Fruit fly (Drosophila melanogaster) whole organism, embryonic: Measurements from ENCODE around the gene Eig71Ek.

ENCODE experiments used
- CG10274 ChIP-seq: fragments of 200-800 bp; sonication (Bioruptor generic); optimal IDR thresholded peaks from 3 replicates; lab custom pipeline; 2017; ENCODE audit warnings: missing biosample characterization, mild to moderate bottlenecking, missing genetic modification characterization
- CG10462 ChIP-seq: fragments of 200-800 bp; sonication (Bioruptor generic); optimal IDR thresholded peaks from 2 replicates; lab custom pipeline; 2016; ENCODE audit warnings: missing biosample characterization, missing genetic modification characterization
- CG11560 ChIP-seq: fragments of 200-800 bp; sonication (Bioruptor generic); IDR thresholded peaks from 3 replicates; pipeline ENCODE4 v1.3.6; 2022; ENCODE audit warnings: missing biosample characterization, missing genetic modification characterization
- CG1233 ChIP-seq: fragments of 200-800 bp; sonication (Bioruptor generic); optimal IDR thresholded peaks from 4 replicates; lab custom pipeline; 2018; ENCODE audit warnings: missing biosample characterization, mild to moderate bottlenecking, missing genetic modification characterization
- CG12391 ChIP-seq: fragments of 200-800 bp; sonication (Bioruptor generic); optimal IDR thresholded peaks from 3 replicates; lab custom pipeline; 2018; ENCODE audit warnings: missing biosample characterization, mild to moderate bottlenecking, missing genetic modification characterization, moderate library complexity
- CG15269 ChIP-seq: fragments of 200-800 bp; sonication (Bioruptor generic); optimal IDR thresholded peaks from 2 replicates; lab custom pipeline; 2018; ENCODE audit warnings: missing biosample characterization, mild to moderate bottlenecking, missing genetic modification characterization, moderate library complexity
- CG15696 ChIP-seq: fragments of 200-800 bp; sonication (Bioruptor generic); optimal IDR thresholded peaks from 2 replicates; lab custom pipeline; 2019; ENCODE audit warnings: missing biosample characterization, mild to moderate bottlenecking, missing genetic modification characterization, moderate library complexity
- CG1603 ChIP-seq: fragments of 200-800 bp; sonication (Bioruptor generic); optimal IDR thresholded peaks from 2 replicates; lab custom pipeline; 2019; ENCODE audit warnings: missing biosample characterization, mild to moderate bottlenecking, missing genetic modification characterization, moderate library complexity
- CG1647 ChIP-seq: fragments of 200-800 bp; sonication (Bioruptor generic); optimal IDR thresholded peaks from 3 replicates; lab custom pipeline; 2016; ENCODE audit warnings: missing biosample characterization, missing genetic modification characterization
- CG17829 ChIP-seq: fragments of 200-800 bp; optimal IDR thresholded peaks from 2 replicates; lab custom pipeline; 2019; ENCODE audit warnings: missing biosample characterization, mild to moderate bottlenecking, missing genetic modification characterization, moderate library complexity
- CG18262 ChIP-seq: fragments of 200-800 bp; optimal IDR thresholded peaks from 3 replicates; lab custom pipeline; 2019; ENCODE audit warnings: missing biosample characterization, mild to moderate bottlenecking, missing genetic modification characterization, moderate library complexity
- CG2129 ChIP-seq: fragments of 200-800 bp; sonication (Bioruptor generic); IDR thresholded peaks from 2 replicates; pipeline ENCODE4 v1.3.6; 2022; ENCODE audit warnings: missing biosample characterization, missing genetic modification characterization; ENCODE audit not compliant: partially characterized antibody
- CG2712 ChIP-seq: fragments of 200-800 bp; optimal IDR thresholded peaks from 3 replicates; lab custom pipeline; 2019; ENCODE audit warnings: missing biosample characterization, mild to moderate bottlenecking, missing genetic modification characterization, moderate library complexity
- CG31365 ChIP-seq: fragments of 200-800 bp; sonication (Bioruptor generic); optimal IDR thresholded peaks from 2 replicates; lab custom pipeline; 2018; ENCODE audit warnings: missing biosample characterization, mild to moderate bottlenecking, missing genetic modification characterization
- CG31441 ChIP-seq: fragments of 200-800 bp; sonication (Bioruptor generic); IDR thresholded peaks from 2 replicates; pipeline ENCODE4 v1.3.6; 2022; ENCODE audit warnings: missing biosample characterization, missing genetic modification characterization
- CG32772 ChIP-seq: fragments of 200-800 bp; sonication (Bioruptor generic); IDR thresholded peaks from 2 replicates; pipeline ENCODE4 v1.3.6; 2022; ENCODE audit warnings: missing biosample characterization, missing genetic modification characterization
- CG34224 ChIP-seq: fragments of 200-800 bp; sonication (Bioruptor generic); IDR thresholded peaks from 3 replicates; pipeline ENCODE4 v1.3.6; 2022; ENCODE audit warnings: missing biosample characterization, missing genetic modification characterization; ENCODE audit not compliant: partially characterized antibody
- CG3847 ChIP-seq: fragments of 200-800 bp; sonication (Bioruptor generic); IDR thresholded peaks from 2 replicates; pipeline ENCODE4 v1.3.6; 2022; ENCODE audit warnings: missing biosample characterization, missing genetic modification characterization
- CG6272 ChIP-seq: fragments of 200-800 bp; sonication (Bioruptor generic); IDR thresholded peaks from 2 replicates; pipeline ENCODE4 v1.3.6; 2022; ENCODE audit warnings: missing biosample characterization, missing genetic modification characterization
- CG6654 ChIP-seq: fragments of 200-800 bp; sonication (Bioruptor generic); optimal IDR thresholded peaks from 2 replicates; lab custom pipeline; 2017; ENCODE audit warnings: missing biosample characterization, mild to moderate bottlenecking, missing genetic modification characterization
- CG6813 ChIP-seq: fragments of 200-800 bp; sonication (Bioruptor generic); optimal IDR thresholded peaks from 2 replicates; lab custom pipeline; 2017; ENCODE audit warnings: missing biosample characterization, missing genetic modification characterization, mild to moderate bottlenecking, moderate library complexity, missing genetic modification reagents
- CG6854 ChIP-seq: fragments of 200-800 bp; sonication (Bioruptor generic); optimal IDR thresholded peaks from 3 replicates; lab custom pipeline; 2017; ENCODE audit warnings: missing biosample characterization, mild to moderate bottlenecking, missing genetic modification characterization
- CG7839 ChIP-seq: fragments of 200-800 bp; sonication (Bioruptor generic); optimal IDR thresholded peaks from 3 replicates; lab custom pipeline; 2018; ENCODE audit warnings: missing biosample characterization, mild to moderate bottlenecking, missing genetic modification characterization, moderate library complexity
- Dfd ChIP-seq, 2 experiments: fragments of >200 bp; optimal IDR thresholded peaks; 2 replicates each; lab custom pipeline; 2017; ENCODE audit warnings: missing biosample characterization in 2 of 2, missing genetic modification characterization in 2 of 2
- E2f2 ChIP-seq: fragments of 200-800 bp; sonication (Bioruptor generic); IDR thresholded peaks from 2 replicates; pipeline ENCODE4 v1.3.6; 2022; ENCODE audit warnings: missing biosample characterization, missing genetic modification characterization
- Fer2 ChIP-seq: fragments of 200-800 bp; sonication (Bioruptor generic); optimal IDR thresholded peaks from 2 replicates; lab custom pipeline; 2018; ENCODE audit warnings: missing biosample characterization, mild to moderate bottlenecking, missing genetic modification characterization, moderate library complexity
- HLH4C ChIP-seq: fragments of 200-800 bp; sonication (Bioruptor generic); IDR thresholded peaks from 3 replicates; pipeline ENCODE4 v1.3.6; 2022; ENCODE audit warnings: missing biosample characterization, missing genetic modification characterization; ENCODE audit not compliant: partially characterized antibody
- Hmx ChIP-seq: fragments of 200-800 bp; sonication (Bioruptor generic); optimal IDR thresholded peaks from 2 replicates; lab custom pipeline; 2016; ENCODE audit warnings: missing biosample characterization, missing genetic modification characterization
- NC2α ChIP-seq: fragments of 200-800 bp; sonication (Bioruptor generic); optimal IDR thresholded peaks from 2 replicates; lab custom pipeline; 2016; ENCODE audit warnings: missing biosample characterization, missing genetic modification characterization
- PHDP ChIP-seq: fragments of 200-800 bp; sonication (Bioruptor generic); optimal IDR thresholded peaks from 3 replicates; lab custom pipeline; 2018; ENCODE audit warnings: missing biosample characterization, mild to moderate bottlenecking, missing genetic modification characterization, moderate library complexity
- YL-1 ChIP-seq: fragments of 200-800 bp; sonication (Bioruptor generic); optimal IDR thresholded peaks from 3 replicates; lab custom pipeline; 2017; ENCODE audit warnings: missing biosample characterization, mild to moderate bottlenecking, missing genetic modification characterization
- al ChIP-seq: fragments of 200-800 bp; sonication (Bioruptor generic); IDR thresholded peaks from 2 replicates; pipeline ENCODE4 v1.3.6; 2022; ENCODE audit warnings: missing biosample characterization, missing genetic modification characterization
- cato ChIP-seq: fragments of 200-800 bp; sonication (Bioruptor generic); optimal IDR thresholded peaks from 2 replicates; lab custom pipeline; 2016; ENCODE audit warnings: missing biosample characterization, missing genetic modification characterization, borderline replicate concordance
- ci ChIP-seq: fragments of 200-800 bp; sonication (Bioruptor generic); IDR thresholded peaks from 3 replicates; pipeline ENCODE4 v1.3.6; 2022; ENCODE audit warnings: missing biosample characterization, missing genetic modification characterization
- dati ChIP-seq: fragments of 200-800 bp; sonication (Bioruptor generic); IDR thresholded peaks from 2 replicates; pipeline ENCODE4 v1.3.6; 2022; ENCODE audit warnings: missing biosample characterization, missing genetic modification characterization
- disco-r ChIP-seq: fragments of 200-800 bp; sonication (Bioruptor generic); optimal IDR thresholded peaks from 2 replicates; lab custom pipeline; 2016; ENCODE audit warnings: missing biosample characterization, missing genetic modification characterization
- dmrt11E ChIP-seq: fragments of 200-800 bp; sonication (Bioruptor generic); optimal IDR thresholded peaks from 3 replicates; lab custom pipeline; 2018; ENCODE audit warnings: missing biosample characterization, mild to moderate bottlenecking, missing genetic modification characterization, moderate library complexity
- eyg ChIP-seq: fragments of 200-800 bp; sonication (Bioruptor generic); optimal IDR thresholded peaks from 3 replicates; lab custom pipeline; 2016; ENCODE audit warnings: missing biosample characterization, missing genetic modification characterization
- fd3F ChIP-seq: fragments of 200-800 bp; sonication (Bioruptor generic); optimal IDR thresholded peaks from 2 replicates; lab custom pipeline; 2018; ENCODE audit warnings: missing biosample characterization, mild to moderate bottlenecking, missing genetic modification characterization, moderate library complexity
- ham ChIP-seq: fragments of 200-800 bp; sonication (Bioruptor generic); IDR thresholded peaks from 2 replicates; pipeline ENCODE4 v1.3.6; 2022; ENCODE audit warnings: missing biosample characterization, missing genetic modification characterization
- hth ChIP-seq: fragments of >200 bp; optimal IDR thresholded peaks from 2 replicates; lab custom pipeline; 2017; ENCODE audit warnings: inconsistent platforms
- lmd ChIP-seq: fragments of 200-800 bp; sonication (Bioruptor generic); IDR thresholded peaks from 2 replicates; pipeline ENCODE4 v1.3.6; 2022; ENCODE audit warnings: missing biosample characterization, missing genetic modification characterization
- org-1 ChIP-seq: fragments of 200-800 bp; sonication (Bioruptor generic); optimal IDR thresholded peaks from 2 replicates; lab custom pipeline; 2017; ENCODE audit warnings: missing biosample characterization, missing genetic modification characterization
- pb ChIP-seq: fragments of 200-800 bp; sonication (Bioruptor generic); optimal IDR thresholded peaks from 3 replicates; lab custom pipeline; 2016; ENCODE audit warnings: missing biosample characterization, missing genetic modification characterization
- schlank ChIP-seq: fragments of 200-800 bp; sonication (Bioruptor generic); optimal IDR thresholded peaks from 2 replicates; lab custom pipeline; 2018; ENCODE audit warnings: missing biosample characterization, mild to moderate bottlenecking, missing genetic modification characterization
- sim ChIP-seq: fragments of 200-800 bp; sonication (Bioruptor generic); IDR thresholded peaks from 2 replicates; pipeline ENCODE4 v1.3.6; 2022; ENCODE audit warnings: missing biosample characterization, missing genetic modification characterization
- slp2 ChIP-seq: fragments of 200-800 bp; sonication (Bioruptor generic); optimal IDR thresholded peaks from 2 replicates; lab custom pipeline; 2016; ENCODE audit warnings: missing biosample characterization, missing genetic modification characterization
- unpg ChIP-seq: fragments of 200-800 bp; sonication (Bioruptor generic); optimal IDR thresholded peaks from 3 replicates; lab custom pipeline; 2018; ENCODE audit warnings: missing biosample characterization, mild to moderate bottlenecking, missing genetic modification characterization, moderate library complexity
- vnd ChIP-seq: fragments of 200-800 bp; sonication (Bioruptor generic); IDR thresholded peaks from 3 replicates; pipeline ENCODE4 v1.3.6; 2022; ENCODE audit warnings: missing biosample characterization, missing genetic modification characterization; ENCODE audit not compliant: partially characterized antibody
- z ChIP-seq: fragments of 200-800 bp; sonication (Bioruptor generic); IDR thresholded peaks from 3 replicates; pipeline ENCODE4 v1.3.6; 2022; ENCODE audit warnings: missing biosample characterization, missing genetic modification characterization

The Eig71Ek gene

DNA sequence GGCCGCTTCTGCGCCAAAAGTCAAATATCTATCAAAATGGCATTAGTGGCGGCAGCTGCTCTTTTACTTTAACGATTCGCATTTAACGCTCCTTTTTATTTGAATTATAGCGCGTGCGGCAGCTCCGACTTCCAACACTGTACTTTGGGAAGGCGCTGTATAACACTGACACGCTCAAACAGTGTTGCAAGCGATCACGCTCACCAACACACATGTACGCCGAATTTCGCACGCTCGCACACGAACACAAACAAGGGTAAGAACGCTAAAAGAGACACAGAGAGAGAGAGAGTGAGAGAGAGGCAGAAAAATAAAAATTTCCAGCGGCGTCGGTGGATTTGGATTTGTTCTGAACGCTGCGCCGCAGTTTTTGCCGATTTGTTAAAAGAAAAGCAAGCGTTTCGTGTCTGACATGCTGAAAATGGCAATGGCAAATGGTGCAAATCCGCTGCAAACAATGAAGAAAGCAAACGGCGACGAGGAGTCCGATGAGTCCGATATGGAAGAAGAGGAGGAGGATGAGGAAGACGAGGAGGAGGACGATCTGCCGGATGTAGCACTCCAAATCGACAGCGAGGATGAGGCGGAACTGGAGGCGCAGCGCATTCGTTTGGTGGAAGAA, 41.3 kb upstream of the Eig71Ek start, which contains the start of gene Phs (continued):
- peak; percentile 38 for TF ChIP-seq CG18262 (tag; lab: Kevin White, UChicago)
- peak; percentile 74 for TF ChIP-seq disco-r (GFP tag; lab: Kevin White, UChicago)
- TF ChIP-seq CG11560 (tag; lab: Robert Waterston, UW): no peak
- TF ChIP-seq CG31441 (GFP tag; lab: Robert Waterston, UW): peak; percentile 46; the same call in 1 of the 2 replicates
- TF ChIP-seq CG6813 (GFP tag; lab: Kevin White, UChicago): peak; percentile 72
- no peak for TF ChIP-seq hth (lab: Kevin White, UChicago)
- TF ChIP-seq CG6854 (GFP tag; lab: Kevin White, UChicago): peak; percentile 7
- TF ChIP-seq unpg (GFP tag; lab: Kevin White, UChicago): peak; percentile 43
- TF ChIP-seq CG10274 (GFP tag; lab: Kevin White, UChicago): peak; percentile 43
- TF ChIP-seq dmrt11E (tag; lab: Kevin White, UChicago): peak; percentile 45
- no peak for TF ChIP-seq sim (GFP tag; lab: Robert Waterston, UW)
- peak; percentile 42; the same call in 1 of the 3 replicates for TF ChIP-seq z (GFP tag; lab: Robert Waterston, UW)
- peak; percentile 77 for TF ChIP-seq YL-1 (GFP tag; lab: Kevin White, UChicago)
- peak; percentile 64; the same call in 1 of the 2 replicates for TF ChIP-seq CG32772 (GFP tag; lab: Robert Waterston, UW)
- TF ChIP-seq ci (GFP tag; lab: Robert Waterston, UW): peak; percentile 87
- no peak for TF ChIP-seq vnd
- peak; percentile 63 for TF ChIP-seq CG7839 (tag; lab: Kevin White, UChicago)
- peak; percentile 59 for TF ChIP-seq cato (GFP tag; lab: Kevin White, UChicago)
- no peak for TF ChIP-seq ham (GFP tag; lab: Robert Waterston, UW)
- TF ChIP-seq CG3847 (GFP tag; lab: Robert Waterston, UW): peak; percentile 94
- TF ChIP-seq CG15269: peak; percentile 47
- TF ChIP-seq pb (GFP tag; lab: Kevin White, UChicago): peak; percentile 80
- TF ChIP-seq CG6654 (GFP tag; lab: Kevin White, UChicago): no peak
- peak; percentile 66 for TF ChIP-seq lmd (GFP tag; lab: Robert Waterston, UW)
- no peak for TF ChIP-seq CG15696 (tag; lab: Kevin White, UChicago)
- TF ChIP-seq CG1233: peak; percentile 64
- TF ChIP-seq PHDP (tag; lab: Kevin White, UChicago): peak; percentile 48
- TF ChIP-seq CG12391 (tag; lab: Kevin White, UChicago): peak; percentile 50
- peak; percentile 29 for TF ChIP-seq Hmx
- TF ChIP-seq CG31365 (tag; lab: Kevin White, UChicago): peak; percentile 39
- TF ChIP-seq schlank: peak; percentile 64
- TF ChIP-seq al: peak; percentile 62
- 0 out of 3 replicates have a peak, but pooled peaks have one; percentile 20 for TF ChIP-seq CG34224 (GFP tag; lab: Robert Waterston, UW)
- TF ChIP-seq CG1647 (GFP tag; lab: Kevin White, UChicago): peak; percentile 84
- TF ChIP-seq CG10462 (GFP tag; lab: Kevin White, UChicago): peak; percentile 19
- TF ChIP-seq CG2712: peak; percentile 51
- TF ChIP-seq fd3F (GFP tag; lab: Kevin White, UChicago): peak; percentile 44
- TF ChIP-seq Fer2 (tag; lab: Kevin White, UChicago): peak; percentile 42
- TF ChIP-seq CG2129: no peak
- peak; percentile 70 for TF ChIP-seq org-1 (GFP tag; lab: Kevin White, UChicago)
- TF ChIP-seq Dfd (GFP tag; optimal IDR thresholded peaks at IDR 0.05; lab: Kevin White, UChicago): no peak
- TF ChIP-seq CG17829 (tag; lab: Kevin White, UChicago): peak; percentile 55
- peak; percentile 99 for TF ChIP-seq E2f2
- peak; percentile 80 for TF ChIP-seq eyg (GFP tag; lab: Kevin White, UChicago)
- peak; percentile 74 for TF ChIP-seq slp2 (GFP tag; lab: Kevin White, UChicago)
- TF ChIP-seq HLH4C (GFP tag; lab: Robert Waterston, UW): 0 out of 3 replicates have a peak, but pooled peaks have one; percentile 49
- peak; percentile 83 for TF ChIP-seq CG1603
- peak; percentile 80 for TF ChIP-seq NC2α (GFP tag; lab: Kevin White, UChicago)
- TF ChIP-seq CG6272 (GFP tag; lab: Robert Waterston, UW): peak; percentile 54; the same call in 1 of the 2 replicates
- no peak for TF ChIP-seq dati (GFP tag; lab: Robert Waterston, UW)
